Fruit fly (Drosophila melanogaster): ENCODE measurements around the gene UGP.

dm6 chr3L:9373374-9374004 is 14.8 kb upstream of the UGP start:
- TF ChIP-seq vri (GFP tag; optimal IDR thresholded peaks at IDR 0.05) (peak; percentile 54), CG10631 (GFP tag; optimal IDR thresholded peaks at IDR 0.05) (peak; percentile 83), CG11762 (GFP tag; optimal IDR thresholded peaks at IDR 0.05; ENCODE audit: insufficient read depth) (peak; percentile 68), Eip78C (GFP tag) (peak; percentile 94), CG11294 (GFP tag; IDR thresholded peaks at IDR 0.05) (peak; percentile 73)

Data from whole organism, prepupa.